Worm (Caenorhabditis elegans) whole organism, mixed stage, embryonic: ENCODE results near the gene srw-145.

Experiments used
- lin-13 ChIP-seq: fragments of 150-350 bp; optimal IDR thresholded peaks from 2 replicates; lab custom pipeline; 2014; ENCODE audit warnings: missing biosample characterization, missing genetic modification characterization
- lsy-2 ChIP-seq: fragments of 150-350 bp; optimal IDR thresholded peaks from 2 replicates; lab custom pipeline; 2014; ENCODE audit warnings: missing biosample characterization, missing genetic modification characterization
- nhr-12 ChIP-seq: fragments of 150-350 bp; optimal IDR thresholded peaks from 2 replicates; lab custom pipeline; 2014; ENCODE audit warnings: missing biosample characterization, missing genetic modification characterization
- nhr-237 ChIP-seq: fragments of 150-350 bp; optimal IDR thresholded peaks from 2 replicates; lab custom pipeline; 2014; ENCODE audit warnings: missing biosample characterization, missing genetic modification characterization
- nhr-76 ChIP-seq: sonication (generic microtip); optimal IDR thresholded peaks from 2 replicates; lab custom pipeline; 2017; ENCODE audit warnings: missing biosample characterization, missing genetic modification characterization
- pha-4 ChIP-seq: fragments of 150-350 bp; optimal IDR thresholded peaks from 2 replicates; lab custom pipeline; 2018; ENCODE audit warnings: missing biosample characterization, missing genetic modification reagents, missing genetic modification characterization
- snpc-4 ChIP-seq: fragments of 150-350 bp; optimal IDR thresholded peaks from 2 replicates; lab custom pipeline; 2014; ENCODE audit warnings: missing biosample characterization, missing genetic modification characterization
- unc-39 ChIP-seq: fragments of 150-350 bp; optimal IDR thresholded peaks from 2 replicates; lab custom pipeline; 2014; ENCODE audit warnings: missing biosample characterization, missing genetic modification characterization
- unc-62 ChIP-seq: fragments of 150-350 bp; optimal IDR thresholded peaks from 2 replicates; lab custom pipeline; 2014; ENCODE audit warnings: missing biosample characterization, missing genetic modification reagents, missing genetic modification characterization
- ztf-11 ChIP-seq: fragments of 150-350 bp; optimal IDR thresholded peaks from 2 replicates; lab custom pipeline; 2014; ENCODE audit warnings: missing biosample characterization, missing genetic modification characterization

DNA sequence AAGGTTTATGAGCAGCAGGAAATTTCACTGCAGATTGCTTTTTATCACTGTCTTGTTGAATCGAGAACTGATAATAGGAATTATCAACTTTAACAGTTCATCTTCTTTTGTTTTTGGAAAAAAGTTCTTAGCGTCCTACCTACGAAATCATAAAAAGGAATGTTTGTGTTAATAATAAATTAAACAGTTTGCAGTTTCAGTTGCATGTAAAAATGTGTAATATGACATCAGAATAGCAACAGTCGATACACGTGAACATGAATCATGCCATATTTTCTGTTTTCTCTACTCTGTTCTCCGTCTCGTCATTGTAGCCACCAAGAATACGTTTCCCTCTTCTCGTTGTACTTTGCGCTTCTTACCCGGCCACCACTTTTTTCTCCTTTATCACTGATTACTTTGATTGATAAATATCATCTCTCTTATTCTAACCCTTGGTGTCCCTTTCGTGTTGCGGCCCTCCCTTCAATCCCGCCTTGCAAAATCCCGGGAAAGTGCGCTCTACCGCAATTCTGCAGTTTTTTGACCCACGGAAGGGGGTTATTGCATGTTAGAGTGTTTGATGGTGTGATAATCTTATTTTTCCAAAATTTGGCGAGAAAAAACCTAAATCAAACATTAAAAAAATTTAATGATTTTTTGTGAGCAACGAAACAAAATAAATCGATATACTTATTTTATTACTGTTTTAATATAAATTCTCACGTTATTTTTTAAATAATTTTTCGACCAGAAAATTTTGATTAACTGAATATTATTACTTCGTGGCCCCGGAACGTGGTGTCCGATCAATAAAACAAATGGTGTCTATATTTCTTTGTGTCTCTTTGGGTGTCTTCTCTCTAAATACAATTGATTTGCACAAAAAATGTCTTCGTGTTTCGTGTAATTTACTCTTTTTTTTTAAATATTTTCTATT, 44.2 kb upstream of the srw-145 start, which contains the start of gene sptl-3:
- TF ChIP-seq ztf-11 (tag; lab: Kevin White, UChicago) (no peak), nhr-237 (tag; lab: Kevin White, UChicago) (no peak), unc-62 (GFP tag; lab: Kevin White, UChicago) (peak; percentile 17), lin-13 (tag; lab: Kevin White, UChicago) (no peak), unc-39 (tag; lab: Kevin White, UChicago) (no peak), lsy-2 (tag; lab: Kevin White, UChicago) (no peak), nhr-12 (no peak), snpc-4 (no peak), pha-4 (tag; lab: Kevin White, UChicago) (no peak), nhr-76 (tag; lab: Kevin White, UChicago) (no peak)
